Worm (Caenorhabditis elegans): ENCODE measurements around the gene sssh-1.

Gene sssh-1

ce11 chrX:14875668-14876067 is at the start of gene sssh-1:
Gene sssh-1 (plus strand): TSS chrX:14875968.
- TF ChIP-seq ceh-100 (GFP tag; IDR thresholded peaks at IDR 0.05) (no peak), pbrm-1 (GFP tag; IDR thresholded peaks at IDR 0.05) (no peak), F52B5.7 (tag; optimal IDR thresholded peaks at IDR 0.05) (no peak), Y67H2A.10 (GFP tag; conservative IDR thresholded peaks at IDR 0.05) (no peak), lir-1 (GFP tag; conservative IDR thresholded peaks at IDR 0.05) (no peak), hrde-1 (tag; optimal IDR thresholded peaks at IDR 0.05; ENCODE audit: borderline replicate concordance) (no peak), F57C9.4 (tag; optimal IDR thresholded peaks at IDR 0.05) (no peak)

ce11 chrX:14828766-14829165 is 47.0 kb upstream of the sssh-1 start:
- TF ChIP-seq madf-3 (GFP tag; IDR thresholded peaks at IDR 0.05) (no peak), rec-8 (tag; optimal IDR thresholded peaks at IDR 0.05) (no peak), repo-1 (tag; optimal IDR thresholded peaks at IDR 0.05) (no peak), nfyb-1 (GFP tag; IDR thresholded peaks at IDR 0.05) (no peak), hlh-26 (GFP tag; conservative IDR thresholded peaks at IDR 0.05) (no peak), hmg-20 (GFP tag; IDR thresholded peaks at IDR 0.05) (no peak), fkh-3 (tag; optimal IDR thresholded peaks at IDR 0.05) (no peak), nfya-2 (GFP tag; IDR thresholded peaks at IDR 0.05) (no peak), F23B12.7 (tag; optimal IDR thresholded peaks at IDR 0.05; ENCODE audit: insufficient read depth) (no peak)

ce11 chrX:14831531-14831930 is 44.2 kb upstream of the sssh-1 start, which contains the start of gene dpf-2:
Gene dpf-2 (plus strand): TSS chrX:14831831.
- TF ChIP-seq die-1 (tag; optimal IDR thresholded peaks at IDR 0.05), result no peak
- no peak for TF ChIP-seq F57A8.1 (GFP tag; optimal IDR thresholded peaks at IDR 0.05)
- TF ChIP-seq akir-1 (GFP tag; optimal IDR thresholded peaks at IDR 0.05), result no peak
- no peak for TF ChIP-seq mel-28 (tag; optimal IDR thresholded peaks at IDR 0.05; ENCODE audit: borderline replicate concordance)
- TF ChIP-seq zim-3 (tag; optimal IDR thresholded peaks at IDR 0.05), result no peak
- TF ChIP-seq F55B11.4 (tag; optimal IDR thresholded peaks at IDR 0.05; ENCODE audit: borderline replicate concordance, insufficient read depth), result no peak
- no peak for TF ChIP-seq ztf-18 (tag; optimal IDR thresholded peaks at IDR 0.05)
- TF ChIP-seq F39B2.1 (GFP tag; IDR thresholded peaks at IDR 0.05), result no peak
- TF ChIP-seq lin-35 (GFP tag; optimal IDR thresholded peaks at IDR 0.05), result no peak
- no peak for TF ChIP-seq hlh-12 (tag; optimal IDR thresholded peaks at IDR 0.05)
- TF ChIP-seq mcd-1 (GFP tag; IDR thresholded peaks at IDR 0.05), result no peak
- no peak for TF ChIP-seq zfh-2 (GFP tag; conservative IDR thresholded peaks at IDR 0.05)
- TF ChIP-seq ekl-4 (GFP tag; IDR thresholded peaks at IDR 0.05), result no peak
- no peak for TF ChIP-seq ZK185.1 (tag; optimal IDR thresholded peaks at IDR 0.05; ENCODE audit: poor library complexity, severe bottlenecking)
- no peak for TF ChIP-seq Y53G8AR.9 (GFP tag; conservative IDR thresholded peaks at IDR 0.05)
- TF ChIP-seq nhr-179 (tag; optimal IDR thresholded peaks at IDR 0.05), result no peak
- no peak for TF ChIP-seq Y53F4B.3 (GFP tag; IDR thresholded peaks at IDR 0.05)
- TF ChIP-seq nhr-120 (GFP tag; IDR thresholded peaks at IDR 0.05), result no peak
- no peak for TF ChIP-seq rpc-1 (optimal IDR thresholded peaks at IDR 0.05)
- no peak for TF ChIP-seq rpc-1 (tag; optimal IDR thresholded peaks at IDR 0.05)

- no peak for TF ChIP-seq akir-1 (GFP tag; optimal IDR thresholded peaks at IDR 0.05)
- TF ChIP-seq F22D6.2 (tag; optimal IDR thresholded peaks at IDR 0.05), result no peak
- TF ChIP-seq zfh-2 (GFP tag; conservative IDR thresholded peaks at IDR 0.05), result no peak
- no peak for TF ChIP-seq snpc-4 (GFP tag; optimal IDR thresholded peaks at IDR 0.05)
- TF ChIP-seq snpc-4 (tag; optimal IDR thresholded peaks at IDR 0.05), result no peak
- no peak for TF ChIP-seq gei-17 (GFP tag; optimal IDR thresholded peaks at IDR 0.05)
- no peak for TF ChIP-seq somi-1 (GFP tag; optimal IDR thresholded peaks at IDR 0.05)
- no peak for TF ChIP-seq B0336.3 (GFP tag; IDR thresholded peaks at IDR 0.05)
- TF ChIP-seq ccch-3 (GFP tag; optimal IDR thresholded peaks at IDR 0.05), result no peak
- no peak for TF ChIP-seq madf-8 (GFP tag; conservative IDR thresholded peaks at IDR 0.05)
These were observed 37.4 kb upstream of the sssh-1 start for ce11 chrX:14838339-14838738.
